Worm (Caenorhabditis elegans) whole organism, L3 larva: ENCODE results near the gene nstp-2.

ENCODE experiments used
- ama-1 ChIP-seq: fragments of 150-350 bp; optimal IDR thresholded peaks from 2 replicates; lab custom pipeline; 2018
- fkh-10 ChIP-seq: sonication (generic microtip); optimal IDR thresholded peaks from 2 replicates; lab custom pipeline; 2017; ENCODE audit warnings: missing biosample characterization, missing genetic modification reagents, missing genetic modification characterization
- nfya-1 ChIP-seq: sonication (generic microtip); optimal IDR thresholded peaks from 2 replicates; lab custom pipeline; 2017; ENCODE audit warnings: missing genetic modification characterization, mild to moderate bottlenecking, missing compliant biosample characterization, antibody characterized with exemption, moderate library complexity; ENCODE audit not compliant: insufficient read depth
- unc-39 ChIP-seq: sonication (generic microtip); optimal IDR thresholded peaks from 4 replicates; lab custom pipeline; 2017; ENCODE audit warnings: missing biosample characterization, missing genetic modification characterization

- TF ChIP-seq unc-39 (tag; lab: Kevin White, UChicago) (no peak), nfya-1 (tag; lab: Kevin White, UChicago) (no peak), fkh-10 (GFP tag; lab: Kevin White, UChicago) (no peak), ama-1 (no peak)
These were observed 1.1 kb upstream of the nstp-2 start for ce11 chrIV:6607059-6607458.
